Worm (Caenorhabditis elegans) whole organism, L3 larva: ENCODE results near the gene C27D6.12.

Experiments
- ceh-82 ChIP-seq: fragments of 150-350 bp; optimal IDR thresholded peaks from 2 replicates; lab custom pipeline; 2014; ENCODE audit warnings: missing biosample characterization, missing genetic modification characterization
- snpc-4 ChIP-seq: fragments of 150-350 bp; optimal IDR thresholded peaks from 2 replicates; lab custom pipeline; 2014; ENCODE audit warnings: missing biosample characterization, missing genetic modification characterization

ce11 chrII:5176934-5177333, 868 bp downstream of the C27D6.12 start:
- TF ChIP-seq snpc-4 (tag; lab: Kevin White, UChicago) (no peak), ceh-82 (tag; lab: Kevin White, UChicago) (no peak)
